Fruit fly (Drosophila melanogaster): Measurements from ENCODE around the gene pelo.

Gene pelo

dm6 chr2L:9700454-9700853 lies at the start of gene pelo (continued):
- TF ChIP-seq CG7357 (GFP tag; IDR thresholded peaks at IDR 0.05) (no peak), CG10543 (GFP tag; optimal IDR thresholded peaks at IDR 0.05) (peak; percentile 78), CG7786 (GFP tag; optimal IDR thresholded peaks at IDR 0.05) (no peak), Sin3A (optimal IDR thresholded peaks at IDR 0.05) (peak; percentile 80), CG16813 (GFP tag; IDR thresholded peaks at IDR 0.05; ENCODE audit: partially characterized antibody) (no peak), ERR (GFP tag; optimal IDR thresholded peaks at IDR 0.05) (no peak), CG18476 (GFP tag; optimal IDR thresholded peaks at IDR 0.05) (peak; percentile 39), Ets65A (GFP tag) (peak; percentile 89), gro (GFP tag; optimal IDR thresholded peaks at IDR 0.05) (no peak), Hr39 (optimal IDR thresholded peaks at IDR 0.05) (no peak), CG12391 (tag; optimal IDR thresholded peaks at IDR 0.05) (peak; percentile 83), ab (GFP tag; optimal IDR thresholded peaks at IDR 0.05) (no peak), CG9797 (GFP tag; optimal IDR thresholded peaks at IDR 0.05) (peak; percentile 75), tll (GFP tag; optimal IDR thresholded peaks at IDR 0.05) (no peak), Hmx (GFP tag; optimal IDR thresholded peaks at IDR 0.05) (no peak), emc (GFP tag; optimal IDR thresholded peaks at IDR 0.05) (no peak), ssp (GFP tag; IDR thresholded peaks at IDR 0.05) (peak; percentile 55; the same call in 1 of the 2 replicates), HLH3B (GFP tag; IDR thresholded peaks at IDR 0.05) (peak; percentile 54; the same call in 1 of the 2 replicates), Six4 (GFP tag; optimal IDR thresholded peaks at IDR 0.05) (no peak), CG31388 (GFP tag; optimal IDR thresholded peaks at IDR 0.05) (no peak), Atf6 (GFP tag; IDR thresholded peaks at IDR 0.05) (peak; percentile 67), CG5245 (GFP tag; optimal IDR thresholded peaks at IDR 0.05) (peak; percentile 20), ranshi (GFP tag; IDR thresholded peaks at IDR 0.05) (0 out of 2 replicates have a peak, but pooled peaks have one; percentile 36), CG11085 (GFP tag; IDR thresholded peaks at IDR 0.05) (peak; percentile 51), CG1647 (GFP tag; optimal IDR thresholded peaks at IDR 0.05) (no peak), caup (GFP tag; optimal IDR thresholded peaks at IDR 0.05; ENCODE audit: severe bottlenecking) (peak; percentile 69), pfk (GFP tag; optimal IDR thresholded peaks at IDR 0.05) (no peak), eyg (GFP tag; optimal IDR thresholded peaks at IDR 0.05) (no peak), tin (GFP tag; optimal IDR thresholded peaks at IDR 0.05) (peak; percentile 35), HLH54F (GFP tag; optimal IDR thresholded peaks at IDR 0.05) (no peak), fru (optimal IDR thresholded peaks at IDR 0.05) (no peak), CG7556 (GFP tag; optimal IDR thresholded peaks at IDR 0.05) (peak; percentile 56), CG6765 (GFP tag; optimal IDR thresholded peaks at IDR 0.05) (peak; percentile 41), ftz-f1 (GFP tag; optimal IDR thresholded peaks at IDR 0.05) (no peak), CG6854 (GFP tag; optimal IDR thresholded peaks at IDR 0.05) (no peak), PHDP (tag; optimal IDR thresholded peaks at IDR 0.05) (peak; percentile 68), CkIIα-i1 (GFP tag; IDR thresholded peaks at IDR 0.05) (no peak), lmd (GFP tag; IDR thresholded peaks at IDR 0.05) (peak; percentile 68), sug (tag; optimal IDR thresholded peaks at IDR 0.05) (peak; percentile 74), Xbp1 (GFP tag; optimal IDR thresholded peaks at IDR 0.05) (peak; percentile 64), jigr1 (GFP tag; IDR thresholded peaks at IDR 0.05) (no peak), D19B (GFP tag; optimal IDR thresholded peaks at IDR 0.05) (peak; percentile 40), CG3838 (GFP tag; optimal IDR thresholded peaks at IDR 0.05) (no peak), kay (GFP tag; optimal IDR thresholded peaks at IDR 0.05) (peak; percentile 20), CG17359 (tag; optimal IDR thresholded peaks at IDR 0.05) (peak; percentile 50), Sox102F (GFP tag; optimal IDR thresholded peaks at IDR 0.05) (peak; percentile 49), CG16815 (GFP tag; optimal IDR thresholded peaks at IDR 0.05) (peak; percentile 53), esg (GFP tag; conservative IDR thresholded peaks at IDR 0.05) (peak; percentile 54), Tbp (GFP tag; optimal IDR thresholded peaks at IDR 0.05) (no peak), CG11504 (tag; optimal IDR thresholded peaks at IDR 0.05) (peak; percentile 68), luna (GFP tag; optimal IDR thresholded peaks at IDR 0.05) (no peak), chinmo (GFP tag; IDR thresholded peaks at IDR 0.05; ENCODE audit: partially characterized antibody) (no peak), corto (GFP tag; optimal IDR thresholded peaks at IDR 0.05) (peak; percentile 45)
